Fruit fly (Drosophila melanogaster) whole organism, embryonic: Measurements from ENCODE around the gene CG31431.

Source experiments
- Ada2b ChIP-seq: fragments of 200-800 bp; sonication (Bioruptor generic); IDR thresholded peaks from 2 replicates; pipeline ENCODE4 v1.3.6; 2022; ENCODE audit warnings: missing biosample characterization, missing genetic modification characterization
- CG12219 ChIP-seq: fragments of 200-800 bp; sonication (Bioruptor generic); optimal IDR thresholded peaks from 3 replicates; lab custom pipeline; 2018; ENCODE audit warnings: missing biosample characterization, mild to moderate bottlenecking, missing genetic modification characterization
- MESR4 ChIP-seq: fragments of 200-800 bp; sonication (Bioruptor generic); optimal IDR thresholded peaks from 2 replicates; lab custom pipeline; 2018; ENCODE audit warnings: missing biosample characterization, mild to moderate bottlenecking, missing genetic modification characterization, moderate library complexity
- Stat92E ChIP-seq, 3 experiments: fragments of >200 bp in 2 of 3; fragments of 200-800 bp in 1 of 3; sonication (Bioruptor generic) in 1 of 3; optimal IDR thresholded peaks; 2 replicates each; lab custom pipeline; 2017 to 2019; ENCODE audit warnings: missing biosample characterization in 3 of 3, missing genetic modification characterization in 3 of 3, mild to moderate bottlenecking in 1 of 3, moderate library complexity in 1 of 3
- lov ChIP-seq, 2 experiments: fragments of 200-800 bp in 1 of 2; fragments of >200 bp in 1 of 2; sonication (Bioruptor generic) in 1 of 2; IDR thresholded peaks in 1 of 2; optimal IDR thresholded peaks in 1 of 2; 2 replicates in 1 of 2; 3 replicates in 1 of 2; pipeline versions ENCODE4 v1.3.6 to Lab custom; 2017 to 2022; ENCODE audit warnings: missing biosample characterization in 1 of 2, missing genetic modification characterization in 1 of 2
- pros ChIP-seq: fragments of 200-800 bp; sonication (Bioruptor generic); optimal IDR thresholded peaks from 3 replicates; lab custom pipeline; 2019; ENCODE audit warnings: missing biosample characterization, mild to moderate bottlenecking, missing genetic modification characterization, moderate library complexity
- sc ChIP-seq, 3 experiments: fragments of >200 bp in 2 of 3; fragments of 200-800 bp in 1 of 3; sonication (Bioruptor generic) in 1 of 3; optimal IDR thresholded peaks; 2 replicates in 2 of 3; 3 replicates in 1 of 3; lab custom pipeline; 2017; ENCODE audit warnings: mild to moderate bottlenecking in 1 of 3, missing biosample characterization in 1 of 3, missing genetic modification characterization in 1 of 3, missing genetic modification reagents in 1 of 3
- seq ChIP-seq: fragments of 200-800 bp; sonication (Bioruptor generic); IDR thresholded peaks from 2 replicates; pipeline ENCODE4 v1.3.6; 2022; ENCODE audit warnings: missing biosample characterization, missing genetic modification characterization

DNA sequence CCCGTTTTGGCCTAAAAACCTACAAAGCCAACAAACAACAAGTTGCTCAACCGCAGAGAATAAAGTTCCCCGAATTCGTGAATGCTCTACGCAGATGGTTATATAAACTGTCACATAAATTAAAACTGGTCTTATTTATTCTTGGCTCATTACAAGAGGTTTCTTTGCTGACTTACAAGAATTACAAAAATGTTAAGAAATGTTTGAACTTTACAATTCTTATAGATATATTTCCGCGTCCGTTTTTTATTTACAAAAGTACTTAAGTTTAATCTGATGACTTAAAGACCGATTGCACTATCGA is 34.3 kb upstream of the CG31431 start:
- TF ChIP-seq MESR4 (GFP tag; lab: Kevin White, UChicago) (no peak), Stat92E (GFP tag; optimal IDR thresholded peaks at IDR 0.05; lab: Kevin White, UChicago) (no peak), pros (no peak), lov (optimal IDR thresholded peaks at IDR 0.05; lab: Kevin White, UChicago) (no peak), lov (GFP tag; IDR thresholded peaks at IDR 0.05; lab: Robert Waterston, UW) (no peak), sc (optimal IDR thresholded peaks at IDR 0.05; lab: Kevin White, UChicago) (no peak), sc (GFP tag; optimal IDR thresholded peaks at IDR 0.05; lab: Kevin White, UChicago) (no peak), CG12219 (GFP tag; lab: Kevin White, UChicago) (no peak), Ada2b (GFP tag; lab: Robert Waterston, UW) (no peak), seq (GFP tag; lab: Robert Waterston, UW) (no peak)
